Worm (Caenorhabditis elegans) whole organism, early embryonic: ENCODE results near the gene F21A3.4.

Experiments used
- ama-1 ChIP-seq: fragments of 150-350 bp; optimal IDR thresholded peaks from 2 replicates; lab custom pipeline; 2014
- hnd-1 ChIP-seq: sonication (generic microtip); optimal IDR thresholded peaks from 2 replicates; lab custom pipeline; 2016; ENCODE audit warnings: missing genetic modification characterization, missing compliant biosample characterization
- pes-1 ChIP-seq: fragments of 200-800 bp; sonication (Bioruptor generic); IDR thresholded peaks from 2 replicates; pipeline ENCODE4 v1.3.6; 2022; ENCODE audit warnings: missing genetic modification reagents, missing genetic modification characterization, missing compliant biosample characterization
- tra-4 ChIP-seq: sonication (generic microtip); optimal IDR thresholded peaks from 2 replicates; lab custom pipeline; 2017; ENCODE audit warnings: missing genetic modification characterization, missing compliant biosample characterization

DNA sequence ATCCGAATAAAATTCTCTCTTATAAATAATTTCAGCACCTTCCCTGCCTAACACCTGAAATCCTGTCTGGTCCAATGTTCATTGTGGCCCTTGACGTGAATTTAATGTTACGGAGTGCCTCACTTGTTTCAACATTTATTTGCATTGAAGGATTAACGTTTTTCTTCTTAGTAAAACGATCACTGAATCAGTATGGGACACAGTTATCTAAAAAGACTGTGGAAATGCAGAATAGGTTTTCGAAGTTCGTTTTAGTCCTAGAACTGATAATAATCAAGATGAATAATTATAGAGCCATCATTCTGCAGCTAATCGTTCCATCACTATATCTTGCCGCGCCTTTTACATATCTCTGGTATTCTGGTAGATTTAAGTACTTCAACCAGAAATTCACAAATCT lies 41.3 kb upstream of the F21A3.4 start, which contains the start of gene srh-219:
- TF ChIP-seq tra-4 (tag; lab: Kevin White, UChicago): no peak
- no peak for TF ChIP-seq hnd-1
- no peak for TF ChIP-seq ama-1
- no peak for TF ChIP-seq pes-1 (GFP tag; lab: Robert Waterston, UW)
